Fruit fly (Drosophila melanogaster) Kc167 (cell line): ENCODE data around the gene btz.

Source experiments
- Myc ChIP-seq: fragments of >200 bp; optimal IDR thresholded peaks from 2 replicates; lab custom pipeline; 2017; ENCODE audit warnings: missing external identifiers
- Sin3A ChIP-seq: fragments of >200 bp; optimal IDR thresholded peaks from 2 replicates; lab custom pipeline; 2018; ENCODE audit warnings: missing external identifiers
- h ChIP-seq: fragments of >200 bp; optimal IDR thresholded peaks from 3 replicates; lab custom pipeline; 2018; ENCODE audit warnings: missing external identifiers
- insv ChIP-seq: fragments of >200 bp; optimal IDR thresholded peaks from 3 replicates; lab custom pipeline; 2018; ENCODE audit warnings: missing external identifiers
- psq ChIP-seq: fragments of >200 bp; optimal IDR thresholded peaks from 2 replicates; lab custom pipeline; 2017; ENCODE audit warnings: missing external identifiers
- ttk ChIP-seq: sonication (Bioruptor generic); optimal IDR thresholded peaks from 2 replicates; lab custom pipeline; 2017; ENCODE audit warnings: missing external identifiers

DNA sequence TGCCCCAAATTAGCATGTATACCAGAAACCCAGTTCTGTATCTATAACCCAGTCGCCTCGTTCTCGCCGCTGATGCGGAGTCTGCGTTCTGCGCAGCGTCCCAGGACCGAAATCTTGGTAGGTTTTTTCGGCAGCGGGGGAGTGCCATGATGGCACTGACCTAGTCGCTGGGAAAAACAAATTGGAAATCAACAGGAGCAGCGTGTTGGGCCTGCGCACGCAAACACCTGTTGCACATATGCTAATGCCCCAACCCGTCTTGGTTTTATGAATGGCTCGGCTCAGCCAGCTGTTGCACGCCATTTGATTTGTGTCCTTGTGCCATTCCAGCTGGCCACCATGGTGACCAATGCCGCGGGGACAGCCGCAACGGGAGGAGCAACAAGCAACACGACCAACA, 37.3 kb upstream of the btz start:
- TF ChIP-seq psq (lab: Kevin White, UChicago) (no peak), h (lab: Kevin White, UChicago) (no peak), ttk (lab: Kevin White, UChicago) (no peak), insv (lab: Kevin White, UChicago) (no peak), Sin3A (lab: Kevin White, UChicago) (no peak), Myc (no peak)
